ENCODE assay signal across 1 fruit fly cellular context in the genomic region with DNA sequence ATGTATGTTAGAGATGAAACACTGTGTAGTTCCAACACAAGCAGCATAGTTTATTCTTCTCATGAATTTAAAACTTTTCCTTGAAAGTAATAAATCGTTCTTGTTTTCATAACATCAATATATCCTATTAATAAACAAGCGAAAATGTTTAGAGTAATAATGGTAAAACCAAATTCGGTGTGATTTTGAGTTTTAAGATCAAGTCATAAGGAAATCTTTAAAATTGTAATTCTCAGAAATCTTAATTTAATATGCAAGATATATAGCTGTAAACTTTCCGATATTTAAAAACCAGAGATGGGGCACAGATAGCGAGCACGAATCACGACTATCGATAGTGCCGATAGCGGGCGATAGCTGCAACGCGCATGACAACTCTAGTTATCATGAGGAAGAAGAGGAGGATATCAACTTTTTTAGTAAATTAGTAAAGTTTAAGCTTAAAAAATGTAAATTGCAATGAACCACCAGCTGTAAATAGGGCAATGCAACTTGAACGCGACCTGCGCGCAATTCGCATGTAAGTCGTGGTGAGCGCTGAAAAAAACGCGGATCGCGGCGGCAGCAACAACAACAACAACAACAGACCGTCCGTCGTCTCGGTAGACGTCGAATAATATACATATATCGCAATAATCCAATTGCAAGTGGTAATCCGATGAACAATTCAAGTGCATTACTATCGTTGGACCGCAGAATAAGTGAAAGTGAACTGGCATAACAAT.
TF ChIP-seq lines count a peak whose summit lies in the region.

TSS of gene Fibp (minus strand) at position 161 of the 725 bp plus-strand sequence.
TSS of gene Deaf1 (plus strand) at position 368 of the 725 bp plus-strand sequence.

TF ChIP-seq in whole organism, embryonic, 481 proteins besides CTCF, POLR2A, EP300 and RAD21 (continued from another document and continues in another):
- TF ChIP-seq chif (GFP tag; optimal IDR thresholded peaks at IDR 0.05; lab: Kevin White, UChicago) (peak; percentile 75 to 80), CG2889 (GFP tag; IDR thresholded peaks at IDR 0.05; lab: Robert Waterston, UW) (peak; percentile 62; the same call in 1 of the 3 replicates), cad (GFP tag; optimal IDR thresholded peaks at IDR 0.05; lab: Kevin White, UChicago) (no peak), shn (GFP tag; optimal IDR thresholded peaks at IDR 0.05; lab: Kevin White, UChicago) (peak; percentile 86), wek (GFP tag; optimal IDR thresholded peaks at IDR 0.05; lab: Kevin White, UChicago) (no peak), pfk (GFP tag; optimal IDR thresholded peaks at IDR 0.05; lab: Kevin White, UChicago) (no peak), kah (GFP tag; optimal IDR thresholded peaks at IDR 0.05; lab: Kevin White, UChicago) (no peak), ab (GFP tag; optimal IDR thresholded peaks at IDR 0.05; lab: Kevin White, UChicago) (peak; percentile 52), CG9727 (GFP tag; optimal IDR thresholded peaks at IDR 0.05; lab: Kevin White, UChicago) (peak; percentile 83), CG4424 (GFP tag; optimal IDR thresholded peaks at IDR 0.05; lab: Kevin White, UChicago) (peak; percentile 81), BEAF-32 (GFP tag; optimal IDR thresholded peaks at IDR 0.05; lab: Kevin White, UChicago) (peak; percentile 100), danr (GFP tag; IDR thresholded peaks at IDR 0.05; lab: Robert Waterston, UW) (no peak), Mrtf (GFP tag; IDR thresholded peaks at IDR 0.05; lab: Robert Waterston, UW) (0 out of 3 replicates have a peak, but pooled peaks have one; percentile 39), btn (GFP tag; optimal IDR thresholded peaks at IDR 0.05; lab: Kevin White, UChicago) (no peak), ems (GFP tag; optimal IDR thresholded peaks at IDR 0.05; lab: Kevin White, UChicago) (peak; percentile 72), fu2 (GFP tag; optimal IDR thresholded peaks at IDR 0.05; lab: Kevin White, UChicago) (peak; percentile 88), CG17829 (tag; optimal IDR thresholded peaks at IDR 0.05; lab: Kevin White, UChicago) (peak; percentile 85), pum (GFP tag; optimal IDR thresholded peaks at IDR 0.05; lab: Kevin White, UChicago) (peak; percentile 82), CG31441 (GFP tag; IDR thresholded peaks at IDR 0.05; lab: Robert Waterston, UW) (peak; percentile 70), Oaz (GFP tag; IDR thresholded peaks at IDR 0.05; lab: Robert Waterston, UW) (peak; percentile 44; the same call in 1 of the 2 replicates), grn (GFP tag; optimal IDR thresholded peaks at IDR 0.05; lab: Kevin White, UChicago) (peak; percentile 62), slou (GFP tag; optimal IDR thresholded peaks at IDR 0.05; lab: Kevin White, UChicago) (peak; percentile 53), E2f1 (GFP tag; IDR thresholded peaks at IDR 0.05; lab: Robert Waterston, UW) (0 out of 2 replicates have a peak, but pooled peaks have one; percentile 49), CG8290 (GFP tag; optimal IDR thresholded peaks at IDR 0.05; lab: Kevin White, UChicago) (peak; percentile 83), CG8290 (tag; optimal IDR thresholded peaks at IDR 0.05; lab: Kevin White, UChicago) (peak; percentile 48 to 91), Opbp (GFP tag; IDR thresholded peaks at IDR 0.05; lab: Robert Waterston, UW; ENCODE audit: partially characterized antibody) (peak; percentile 98), CG3995 (GFP tag; optimal IDR thresholded peaks at IDR 0.05; lab: Kevin White, UChicago) (peak; percentile 50), hb (GFP tag; IDR thresholded peaks at IDR 0.05; lab: Robert Waterston, UW; ENCODE audit: partially characterized antibody) (peak; percentile 99), tgo (GFP tag; IDR thresholded peaks at IDR 0.05; lab: Robert Waterston, UW) (peak; percentile 64; the same call in 2 of the 3 replicates), Ravus (GFP tag; IDR thresholded peaks at IDR 0.05; lab: Robert Waterston, UW) (no peak; the same call in 1 of the 2 replicates), CG8359 (GFP tag; optimal IDR thresholded peaks at IDR 0.05; lab: Kevin White, UChicago; ENCODE audit: borderline replicate concordance) (peak; percentile 5), CG4328 (GFP tag; optimal IDR thresholded peaks at IDR 0.05; lab: Kevin White, UChicago) (peak; percentile 62), CG17802 (tag; optimal IDR thresholded peaks at IDR 0.05; lab: Kevin White, UChicago) (no peak), CG11085 (GFP tag; IDR thresholded peaks at IDR 0.05; lab: Robert Waterston, UW) (peak; percentile 62), Lpt (GFP tag; optimal IDR thresholded peaks at IDR 0.05; lab: Kevin White, UChicago) (peak; percentile 25), zf30C (GFP tag; optimal IDR thresholded peaks at IDR 0.05; lab: Kevin White, UChicago) (no peak), dm (GFP tag; optimal IDR thresholded peaks at IDR 0.05; lab: Kevin White, UChicago) (peak; percentile 70), tna (GFP tag; IDR thresholded peaks at IDR 0.05; lab: Robert Waterston, UW; ENCODE audit: partially characterized antibody) (peak; percentile 95), rib (GFP tag; IDR thresholded peaks at IDR 0.05; lab: Robert Waterston, UW) (no peak), Dad (GFP tag; optimal IDR thresholded peaks at IDR 0.05; lab: Kevin White, UChicago) (peak; percentile 79), YL-1 (GFP tag; optimal IDR thresholded peaks at IDR 0.05; lab: Kevin White, UChicago) (peak; percentile 53), CG4820 (GFP tag; optimal IDR thresholded peaks at IDR 0.05; lab: Kevin White, UChicago) (peak; percentile 71), CG17359 (tag; optimal IDR thresholded peaks at IDR 0.05; lab: Kevin White, UChicago) (peak; percentile 64), CG2202 (tag; optimal IDR thresholded peaks at IDR 0.05; lab: Kevin White, UChicago) (no peak), ara (GFP tag; IDR thresholded peaks at IDR 0.05; lab: Robert Waterston, UW) (no peak), Poxn (GFP tag; IDR thresholded peaks at IDR 0.05; lab: Robert Waterston, UW) (no peak), abd-A (tag; optimal IDR thresholded peaks at IDR 0.05; lab: Kevin White, UChicago) (no peak), grau (tag; optimal IDR thresholded peaks at IDR 0.05; lab: Kevin White, UChicago) (peak; percentile 79), Kr (GFP tag; optimal IDR thresholded peaks at IDR 0.05; lab: Kevin White, UChicago) (no peak), tin (GFP tag; optimal IDR thresholded peaks at IDR 0.05; lab: Kevin White, UChicago) (peak; percentile 71), CG17912 (GFP tag; optimal IDR thresholded peaks at IDR 0.05; lab: Kevin White, UChicago) (no peak), Hr3 (GFP tag; optimal IDR thresholded peaks at IDR 0.05; lab: Kevin White, UChicago) (peak; percentile 86), CG16863 (GFP tag; optimal IDR thresholded peaks at IDR 0.05; lab: Kevin White, UChicago) (peak; percentile 64), Sox100B (GFP tag; optimal IDR thresholded peaks at IDR 0.05; lab: Kevin White, UChicago) (peak; percentile 67), al (GFP tag; IDR thresholded peaks at IDR 0.05; lab: Robert Waterston, UW) (peak; percentile 71), eyg (GFP tag; optimal IDR thresholded peaks at IDR 0.05; lab: Kevin White, UChicago) (peak; percentile 20), vnd (GFP tag; IDR thresholded peaks at IDR 0.05; lab: Robert Waterston, UW; ENCODE audit: partially characterized antibody) (peak; percentile 99), Elba2 (GFP tag; optimal IDR thresholded peaks at IDR 0.05; lab: Kevin White, UChicago) (peak; percentile 95), B-H2 (GFP tag; optimal IDR thresholded peaks at IDR 0.05; lab: Kevin White, UChicago) (peak; percentile 64), ttk (GFP tag; IDR thresholded peaks at IDR 0.05; lab: Robert Waterston, UW) (peak; percentile 48; the same call in 1 of the 2 replicates), D19B (GFP tag; optimal IDR thresholded peaks at IDR 0.05; lab: Kevin White, UChicago) (peak; percentile 47), ato (GFP tag; IDR thresholded peaks at IDR 0.05; lab: Robert Waterston, UW; ENCODE audit: partially characterized antibody) (peak; percentile 95), sisA (GFP tag; IDR thresholded peaks at IDR 0.05; lab: Robert Waterston, UW) (peak; percentile 71), CG8944 (GFP tag; optimal IDR thresholded peaks at IDR 0.05; lab: Kevin White, UChicago) (peak; percentile 78), CG15479 (GFP tag; optimal IDR thresholded peaks at IDR 0.05; lab: Kevin White, UChicago) (no peak), CG13424 (tag; optimal IDR thresholded peaks at IDR 0.05; lab: Kevin White, UChicago) (peak; percentile 83), CG32767 (GFP tag; IDR thresholded peaks at IDR 0.05; lab: Robert Waterston, UW) (peak; percentile 34; the same call in 1 of the 2 replicates), pb (GFP tag; optimal IDR thresholded peaks at IDR 0.05; lab: Kevin White, UChicago) (peak; percentile 50), sqz (GFP tag; optimal IDR thresholded peaks at IDR 0.05; lab: Kevin White, UChicago) (no peak), sob (GFP tag; IDR thresholded peaks at IDR 0.05; lab: Robert Waterston, UW) (peak; percentile 81; the same call in 1 of the 2 replicates), CG11696 (GFP tag; IDR thresholded peaks at IDR 0.05; lab: Robert Waterston, UW) (no peak), CG5953 (GFP tag; IDR thresholded peaks at IDR 0.05; lab: Robert Waterston, UW) (no peak), Max (GFP tag; optimal IDR thresholded peaks at IDR 0.05; lab: Kevin White, UChicago) (peak; percentile 57), CG1233 (GFP tag; optimal IDR thresholded peaks at IDR 0.05; lab: Kevin White, UChicago) (peak; percentile 72), jumu (GFP tag; optimal IDR thresholded peaks at IDR 0.05; lab: Kevin White, UChicago) (peak; percentile 80), ci (GFP tag; IDR thresholded peaks at IDR 0.05; lab: Robert Waterston, UW) (peak; percentile 34; the same call in 1 of the 3 replicates), sens (GFP tag; lab: Kevin White, UChicago) (peak; percentile 94), lilli (GFP tag; optimal IDR thresholded peaks at IDR 0.05; lab: Kevin White, UChicago) (peak; percentile 89), bbx (GFP tag; IDR thresholded peaks at IDR 0.05; lab: Robert Waterston, UW; ENCODE audit: partially characterized antibody) (peak; percentile 98), lab (GFP tag; optimal IDR thresholded peaks at IDR 0.05; lab: Kevin White, UChicago) (peak; percentile 64), Six4 (GFP tag; optimal IDR thresholded peaks at IDR 0.05; lab: Kevin White, UChicago) (peak; percentile 60), Hmr (GFP tag; optimal IDR thresholded peaks at IDR 0.05; lab: Kevin White, UChicago) (peak; percentile 72), maf-S (GFP tag; optimal IDR thresholded peaks at IDR 0.05; lab: Kevin White, UChicago) (peak; percentile 73), pita (GFP tag; optimal IDR thresholded peaks at IDR 0.05; lab: Kevin White, UChicago) (no peak), C15 (GFP tag; IDR thresholded peaks at IDR 0.05; lab: Robert Waterston, UW) (no peak), CG1602 (GFP tag; optimal IDR thresholded peaks at IDR 0.05; lab: Kevin White, UChicago) (peak; percentile 83), dimm (GFP tag; IDR thresholded peaks at IDR 0.05; lab: Robert Waterston, UW) (no peak), CG17568 (GFP tag; optimal IDR thresholded peaks at IDR 0.05; lab: Kevin White, UChicago) (no peak), knrl (GFP tag; IDR thresholded peaks at IDR 0.05; lab: Robert Waterston, UW; ENCODE audit: partially characterized antibody) (peak; percentile 99), CG34224 (GFP tag; IDR thresholded peaks at IDR 0.05; lab: Robert Waterston, UW; ENCODE audit: partially characterized antibody) (peak; percentile 91), CG12155 (GFP tag; optimal IDR thresholded peaks at IDR 0.05; lab: Kevin White, UChicago) (peak; percentile 86), NfI (GFP tag; optimal IDR thresholded peaks at IDR 0.05; lab: Kevin White, UChicago) (peak; percentile 70), CG12769 (tag; optimal IDR thresholded peaks at IDR 0.05; lab: Kevin White, UChicago) (peak; percentile 47), CG14050 (GFP tag; IDR thresholded peaks at IDR 0.05; lab: Robert Waterston, UW) (peak; percentile 54; the same call in 2 of the 3 replicates), yki (optimal IDR thresholded peaks at IDR 0.05; lab: Kevin White, UChicago) (no peak), CG2712 (tag; optimal IDR thresholded peaks at IDR 0.05; lab: Kevin White, UChicago) (peak; percentile 81), Nf-YA (GFP tag; IDR thresholded peaks at IDR 0.05; lab: Robert Waterston, UW) (peak; percentile 18; the same call in 1 of the 2 replicates), CG30431 (GFP tag; optimal IDR thresholded peaks at IDR 0.05; lab: Kevin White, UChicago) (peak; percentile 46), CG7357 (GFP tag; IDR thresholded peaks at IDR 0.05; lab: Robert Waterston, UW) (peak; percentile 34; the same call in 1 of the 3 replicates), Hr39 (optimal IDR thresholded peaks at IDR 0.05; lab: Kevin White, UChicago) (no peak), org-1 (GFP tag; optimal IDR thresholded peaks at IDR 0.05; lab: Kevin White, UChicago) (no peak), h (optimal IDR thresholded peaks at IDR 0.05; lab: Kevin White, UChicago) (no peak), CG43689 (GFP tag; IDR thresholded peaks at IDR 0.05; lab: Robert Waterston, UW) (no peak), CG11398 (GFP tag; optimal IDR thresholded peaks at IDR 0.05; lab: Kevin White, UChicago) (no peak), CG14667 (GFP tag; IDR thresholded peaks at IDR 0.05; lab: Robert Waterston, UW) (peak; percentile 55; the same call in 1 of the 2 replicates), az2 (GFP tag; optimal IDR thresholded peaks at IDR 0.05; lab: Kevin White, UChicago) (peak; percentile 77), dmrt11E (tag; optimal IDR thresholded peaks at IDR 0.05; lab: Kevin White, UChicago) (peak; percentile 79), CG9932 (GFP tag; IDR thresholded peaks at IDR 0.05; lab: Robert Waterston, UW) (peak; percentile 96), HLHmδ (GFP tag; optimal IDR thresholded peaks at IDR 0.05; lab: Kevin White, UChicago) (no peak), gce (GFP tag; IDR thresholded peaks at IDR 0.05; lab: Robert Waterston, UW) (no peak; the same call in 2 of the 3 replicates), wdn (GFP tag; IDR thresholded peaks at IDR 0.05; lab: Robert Waterston, UW) (0 out of 2 replicates have a peak, but pooled peaks have one; percentile 37), Tbp (GFP tag; optimal IDR thresholded peaks at IDR 0.05; lab: Kevin White, UChicago) (no peak), bab2 (GFP tag; optimal IDR thresholded peaks at IDR 0.05; lab: Kevin White, UChicago) (peak; percentile 80), gro (GFP tag; optimal IDR thresholded peaks at IDR 0.05; lab: Kevin White, UChicago) (peak; percentile 58), CG10565 (GFP tag; optimal IDR thresholded peaks at IDR 0.05; lab: Kevin White, UChicago) (no peak), ATbp (GFP tag; optimal IDR thresholded peaks at IDR 0.05; lab: Kevin White, UChicago) (no peak), CG33557 (GFP tag; optimal IDR thresholded peaks at IDR 0.05; lab: Kevin White, UChicago) (peak; percentile 72), CG2199 (GFP tag; IDR thresholded peaks at IDR 0.05; lab: Robert Waterston, UW) (no peak; the same call in 2 of the 3 replicates), CG8765 (GFP tag; IDR thresholded peaks at IDR 0.05; lab: Robert Waterston, UW) (peak; percentile 49; the same call in 1 of the 2 replicates)
